Fruit fly (Drosophila melanogaster) whole organism, wandering third instar larva: ENCODE data around the gene CG14355.

ENCODE experiments used
- CG32264 ChIP-seq: fragments of 200-800 bp; sonication (Bioruptor generic); optimal IDR thresholded peaks from 2 replicates; lab custom pipeline; 2016; ENCODE audit warnings: missing biosample characterization, missing genetic modification characterization
- Jra ChIP-seq: sonication (Bioruptor generic); optimal IDR thresholded peaks from 2 replicates; lab custom pipeline; 2016; ENCODE audit warnings: missing biosample characterization, missing genetic modification characterization
- N ChIP-seq: fragments of >200 bp; optimal IDR thresholded peaks from 2 replicates; lab custom pipeline; 2018; ENCODE audit warnings: missing biosample characterization, missing external identifiers, missing genetic modification characterization
- OdsH ChIP-seq: fragments of 200-800 bp; sonication (Bioruptor generic); optimal IDR thresholded peaks from 2 replicates; lab custom pipeline; 2016; ENCODE audit warnings: missing biosample characterization, mild to moderate bottlenecking, missing genetic modification characterization
- Vsx2 ChIP-seq: fragments of 200-300, 225-300 bp; sonication (Bioruptor generic); optimal IDR thresholded peaks from 2 replicates; lab custom pipeline; 2018; ENCODE audit warnings: missing biosample characterization, missing genetic modification characterization; ENCODE audit not compliant: partially characterized antibody
- dl ChIP-seq, 2 experiments: fragments of 175-275, 200-275 bp in 1 of 2; fragments of 200-275 bp in 1 of 2; sonication (Bioruptor generic); optimal IDR thresholded peaks; lab custom pipeline; 2018; ENCODE audit warnings: mild to moderate bottlenecking in 2 of 2, missing biosample characterization in 2 of 2, missing genetic modification characterization in 2 of 2, moderate library complexity in 2 of 2; ENCODE audit not compliant: partially characterized antibody in 2 of 2, insufficient read depth in 1 of 2
- dmrt93B ChIP-seq: fragments of 200-800 bp; sonication (Bioruptor generic); optimal IDR thresholded peaks from 2 replicates; lab custom pipeline; 2018; ENCODE audit warnings: missing biosample characterization, mild to moderate bottlenecking, missing genetic modification characterization
- lola ChIP-seq: fragments of >200 bp; optimal IDR thresholded peaks from 2 replicates; lab custom pipeline; 2017; ENCODE audit warnings: missing biosample characterization, missing genetic modification characterization

dm6 chr3R:14157331-14157730, 5.6 kb upstream of the CG14355 start, which contains the start of gene CG31533:
- TF ChIP-seq OdsH (GFP tag; lab: Kevin White, UChicago) (no peak), dl (GFP tag; optimal IDR thresholded peaks at IDR 0.05; lab: Kevin White, UChicago; ENCODE audit: insufficient read depth in 1 of 2, partially characterized antibody in 2 of 2) (no peak), Vsx2 (no peak), N (GFP tag; lab: Kevin White, UChicago) (no peak), lola (GFP tag; lab: Kevin White, UChicago) (no peak), dmrt93B (GFP tag; lab: Kevin White, UChicago) (no peak), CG32264 (GFP tag; lab: Kevin White, UChicago) (no peak), Jra (GFP tag; lab: Kevin White, UChicago) (no peak)
